Worm (Caenorhabditis elegans): ENCODE measurements around the gene fbxb-34.

ce11 chrII:577632-578031 lies 10.0 kb upstream of the fbxb-34 start, which contains the start of gene W08F4.7:
- TF ChIP-seq elt-4 (tag; optimal IDR thresholded peaks at IDR 0.05) (no peak), eyg-1 (tag; optimal IDR thresholded peaks at IDR 0.05) (no peak), ttx-3 (tag; optimal IDR thresholded peaks at IDR 0.05) (no peak), lin-11 (tag; optimal IDR thresholded peaks at IDR 0.05) (no peak), elt-2 (tag; optimal IDR thresholded peaks at IDR 0.05) (no peak), C38D4.7 (GFP tag; optimal IDR thresholded peaks at IDR 0.05) (no peak), ceh-24 (tag; optimal IDR thresholded peaks at IDR 0.05) (no peak), dve-1 (tag; optimal IDR thresholded peaks at IDR 0.05) (no peak), ceh-45 (GFP tag; IDR thresholded peaks at IDR 0.05) (no peak), unc-86 (tag; optimal IDR thresholded peaks at IDR 0.05) (no peak), fkh-10 (GFP tag; optimal IDR thresholded peaks at IDR 0.05) (no peak), hlh-13 (GFP tag; optimal IDR thresholded peaks at IDR 0.05) (no peak), ets-4 (tag; optimal IDR thresholded peaks at IDR 0.05) (no peak), Y22D7AL.16 (tag; optimal IDR thresholded peaks at IDR 0.05) (no peak)
